Worm (Caenorhabditis elegans) whole organism, L4/young adult: ENCODE data around the gene acp-5.

Experiments
- W03F9.2 ChIP-seq: fragments of 150-350 bp; optimal IDR thresholded peaks from 2 replicates; lab custom pipeline; 2014; ENCODE audit warnings: missing biosample characterization, missing genetic modification characterization
- dao-5 ChIP-seq: sonication (generic microtip); optimal IDR thresholded peaks from 2 replicates; lab custom pipeline; 2016; ENCODE audit warnings: missing genotype, missing genetic modification characterization, moderate library complexity, missing compliant biosample characterization
- him-1 ChIP-seq: sonication (generic microtip); optimal IDR thresholded peaks from 2 replicates; lab custom pipeline; 2016; ENCODE audit warnings: missing genotype, missing genetic modification reagents, missing genetic modification characterization, missing compliant biosample characterization

Gene acp-5

DNA sequence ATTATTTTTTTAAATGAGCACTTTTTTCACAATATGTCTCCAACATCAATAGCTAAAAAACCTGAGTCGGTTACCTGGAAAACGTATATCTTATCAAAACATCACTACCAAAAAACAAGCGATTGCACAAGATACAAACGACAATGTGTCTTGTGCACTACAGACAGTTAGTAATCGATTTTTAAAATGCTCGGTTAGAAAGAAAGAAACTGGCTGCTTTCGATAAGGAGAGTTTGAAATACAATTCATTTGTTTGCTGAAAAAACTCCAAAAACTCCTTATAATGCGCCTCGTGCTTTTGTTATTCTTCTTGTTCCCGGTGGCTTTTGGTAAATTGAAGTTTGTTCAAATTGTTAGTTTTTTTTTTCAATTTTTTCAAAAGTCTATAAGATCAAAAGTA, at the start of gene acp-5:
acp-5 (plus strand) TSS at position 261 of the 400 bp plus-strand sequence.
- TF ChIP-seq dao-5 (tag; lab: Kevin White, UChicago) (no peak), W03F9.2 (tag; lab: Kevin White, UChicago) (no peak), him-1 (tag; lab: Kevin White, UChicago) (no peak)

DNA sequence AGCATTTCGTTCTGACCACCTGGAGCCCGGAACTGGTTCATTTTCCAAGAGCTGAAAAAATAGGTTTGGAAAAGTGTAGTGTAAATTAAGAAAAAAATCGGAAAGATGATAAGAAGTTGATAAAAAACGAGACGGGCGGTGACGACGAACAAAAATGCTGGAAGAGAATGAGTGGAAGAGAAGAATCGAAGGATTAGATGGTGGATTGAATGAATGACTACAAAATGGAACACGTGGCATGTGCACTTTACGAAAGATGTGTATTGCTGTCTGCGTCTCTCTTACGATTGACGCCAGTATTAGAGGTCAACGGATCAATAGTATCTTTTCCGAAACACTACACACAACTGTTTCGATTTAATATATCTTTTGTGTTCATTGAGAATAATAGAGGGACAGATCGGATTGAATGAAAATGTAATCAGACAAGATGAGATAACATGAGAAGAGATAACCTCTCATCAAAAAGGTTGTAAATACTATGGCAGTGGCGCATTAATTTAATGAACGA, 48.5 kb upstream of the acp-5 start, which contains the start of gene sft-4:
sft-4 (minus strand) TSS at position 51 of the 511 bp plus-strand sequence.
- no peak for TF ChIP-seq W03F9.2 (tag; lab: Kevin White, UChicago)
- no peak for TF ChIP-seq dao-5 (tag; lab: Kevin White, UChicago)
- TF ChIP-seq him-1 (tag; lab: Kevin White, UChicago): no peak

- no peak for TF ChIP-seq him-1 (tag; lab: Kevin White, UChicago)
- no peak for TF ChIP-seq dao-5 (tag; lab: Kevin White, UChicago)
- TF ChIP-seq W03F9.2 (tag; lab: Kevin White, UChicago): no peak
Measured at ce11 chrX:5781294-5781693, 47.9 kb upstream of the acp-5 start.

- no peak for TF ChIP-seq dao-5 (tag; lab: Kevin White, UChicago)
- peak; percentile 0 for TF ChIP-seq W03F9.2 (tag; lab: Kevin White, UChicago)
- peak; percentile 34 for TF ChIP-seq him-1 (tag; lab: Kevin White, UChicago)
Measured at ce11 chrX:5782153-5782552, 47.1 kb upstream of the acp-5 start, which contains the start of gene gakh-1. Gene gakh-1, plus strand, starts transcription at chrX:5782499.

- TF ChIP-seq dao-5 (tag; lab: Kevin White, UChicago) (no peak), him-1 (tag; lab: Kevin White, UChicago) (no peak), W03F9.2 (tag; lab: Kevin White, UChicago) (no peak)
Measured at ce11 chrX:5786193-5786592, 43.0 kb upstream of the acp-5 start, which contains the start of gene F46G11.6. Gene F46G11.6, plus strand, starts transcription at chrX:5786493.

DNA sequence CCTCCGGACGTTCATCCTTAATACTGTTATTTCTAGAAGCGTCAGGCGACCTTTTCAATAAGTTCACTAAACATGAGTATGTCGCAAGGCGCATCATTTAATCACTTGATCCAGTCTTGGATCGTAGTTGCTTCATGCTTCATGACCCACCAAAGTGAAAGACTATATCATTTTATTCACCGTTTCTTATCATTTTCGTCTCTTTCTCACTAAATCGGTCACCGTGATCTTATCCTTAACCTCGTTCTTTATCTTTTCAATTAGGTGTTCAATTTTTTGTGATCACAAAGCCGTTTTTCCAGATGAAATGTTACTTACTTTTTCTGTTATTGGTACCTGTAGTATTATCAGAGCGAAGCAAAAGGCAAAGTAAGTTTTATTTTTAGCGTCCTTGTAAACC, 41.4 kb upstream of the acp-5 start, which contains the start of gene F46G11.2:
F46G11.2 (plus strand) TSS at position 301 of the 400 bp plus-strand sequence.
- TF ChIP-seq dao-5 (tag; lab: Kevin White, UChicago): no peak

- TF ChIP-seq dao-5 (tag; lab: Kevin White, UChicago) (no peak), him-1 (tag; lab: Kevin White, UChicago) (no peak), W03F9.2 (tag; lab: Kevin White, UChicago) (no peak)
Measured at ce11 chrX:5790915-5791314, 38.3 kb upstream of the acp-5 start, which contains the start of gene twnk-1. Gene twnk-1, plus strand, starts transcription at chrX:5791215.

- TF ChIP-seq him-1 (tag; lab: Kevin White, UChicago) (no peak), dao-5 (tag; lab: Kevin White, UChicago) (no peak), W03F9.2 (tag; lab: Kevin White, UChicago) (no peak)
Measured at ce11 chrX:5794432-5794831, 34.8 kb upstream of the acp-5 start.

- no peak for TF ChIP-seq dao-5 (tag; lab: Kevin White, UChicago)
- no peak for TF ChIP-seq him-1 (tag; lab: Kevin White, UChicago)
- TF ChIP-seq W03F9.2 (tag; lab: Kevin White, UChicago): no peak
Measured at ce11 chrX:5798690-5799089, 30.5 kb upstream of the acp-5 start, which contains the start of gene F46G11.4. Gene F46G11.4, minus strand, starts transcription at chrX:5798790.

ce11 chrX:5799229-5799628, 30.0 kb upstream of the acp-5 start:
- TF ChIP-seq him-1 (tag; lab: Kevin White, UChicago) (no peak), W03F9.2 (tag; lab: Kevin White, UChicago) (no peak), dao-5 (tag; lab: Kevin White, UChicago) (no peak)

DNA sequence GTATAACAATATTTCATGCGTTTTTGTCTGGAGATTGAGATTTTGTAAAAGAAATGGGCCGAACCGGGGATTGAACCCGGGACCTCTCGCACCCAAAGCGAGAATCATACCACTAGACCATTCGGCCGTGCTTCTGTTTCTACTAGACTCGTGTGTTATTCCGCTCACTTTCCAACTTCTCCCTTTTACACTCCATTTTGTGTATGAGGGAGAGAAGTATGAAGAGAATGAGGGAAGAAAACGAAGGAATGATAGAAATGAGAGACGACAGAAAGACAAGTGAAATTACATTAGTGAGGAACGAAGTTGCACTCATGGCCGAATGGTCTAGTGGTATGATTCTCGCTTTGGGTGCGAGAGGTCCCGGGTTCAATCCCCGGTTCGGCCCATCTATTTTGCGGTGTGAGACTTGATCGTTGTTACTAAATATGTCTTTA, 28.1 kb upstream of the acp-5 start:
- TF ChIP-seq dao-5 (tag; lab: Kevin White, UChicago): peak; percentile 84
- TF ChIP-seq W03F9.2 (tag; lab: Kevin White, UChicago): peak; percentile 58
- TF ChIP-seq him-1 (tag; lab: Kevin White, UChicago): peak; percentile 89

DNA sequence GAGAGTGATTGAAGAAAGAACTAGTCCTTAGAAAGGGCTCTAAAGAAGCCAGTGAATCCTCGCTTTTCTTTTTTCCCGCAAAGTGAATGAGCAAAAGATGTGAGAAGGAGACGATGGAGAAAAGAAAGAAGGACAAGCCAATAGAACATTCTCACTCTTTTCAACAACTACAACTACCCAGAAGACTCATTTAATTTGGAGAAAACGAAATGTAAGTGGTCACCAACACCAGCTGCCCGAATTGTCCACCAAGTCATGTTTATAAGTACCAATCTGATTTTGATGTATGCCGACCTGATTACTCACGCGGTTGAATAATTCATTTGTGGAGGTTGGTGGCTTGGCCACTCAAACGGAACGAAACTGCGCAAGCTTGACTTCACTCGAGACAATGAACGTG, 26.7 kb upstream of the acp-5 start:
- no peak for TF ChIP-seq W03F9.2 (tag; lab: Kevin White, UChicago)
- no peak for TF ChIP-seq dao-5 (tag; lab: Kevin White, UChicago)
- TF ChIP-seq him-1 (tag; lab: Kevin White, UChicago): no peak

DNA sequence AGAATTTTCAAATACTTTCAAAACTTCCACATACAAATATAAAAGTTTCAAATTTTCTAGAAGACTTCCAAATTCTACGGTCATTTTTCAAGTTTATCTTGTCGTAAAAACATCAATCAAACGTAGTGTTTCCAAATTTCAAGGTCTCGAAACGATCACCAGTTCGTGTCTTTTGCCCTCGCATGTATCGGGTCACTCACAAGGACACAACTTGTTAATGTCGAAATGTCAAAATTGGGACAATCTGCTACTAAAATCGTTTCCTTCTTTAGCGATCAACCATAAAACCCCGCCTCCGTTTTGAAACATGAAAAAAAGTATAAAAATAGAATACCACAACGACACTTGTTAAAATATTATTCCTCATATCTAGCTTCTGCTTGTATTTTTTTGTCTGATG, 25.7 kb upstream of the acp-5 start:
- TF ChIP-seq W03F9.2 (tag; lab: Kevin White, UChicago): no peak
- no peak for TF ChIP-seq him-1 (tag; lab: Kevin White, UChicago)
- TF ChIP-seq dao-5 (tag; lab: Kevin White, UChicago): no peak

- no peak for TF ChIP-seq dao-5 (tag; lab: Kevin White, UChicago)
- TF ChIP-seq him-1 (tag; lab: Kevin White, UChicago): no peak
- TF ChIP-seq W03F9.2 (tag; lab: Kevin White, UChicago): no peak
Measured at ce11 chrX:5805872-5806472, 23.3 kb upstream of the acp-5 start, which contains the start of gene F13D11.3. Gene F13D11.3, minus strand, starts transcription at chrX:5805922.
